Fruit fly (Drosophila melanogaster) whole organism, embryonic: ENCODE data around the gene CG4953.

ENCODE experiments used
- B-H2 ChIP-seq: fragments of 200-800 bp; sonication (Bioruptor generic); optimal IDR thresholded peaks from 2 replicates; lab custom pipeline; 2018; ENCODE audit warnings: missing biosample characterization, mild to moderate bottlenecking, missing genetic modification characterization
- CG1024 ChIP-seq: fragments of 200-800 bp; sonication (Bioruptor generic); IDR thresholded peaks from 2 replicates; pipeline ENCODE4 v1.3.6; 2022; ENCODE audit warnings: missing biosample characterization, missing genetic modification characterization
- CG10979 ChIP-seq: fragments of 200-800 bp; sonication (Bioruptor generic); optimal IDR thresholded peaks from 2 replicates; lab custom pipeline; 2018; ENCODE audit warnings: missing biosample characterization, mild to moderate bottlenecking, missing genetic modification characterization, moderate library complexity
- CG15514 ChIP-seq: fragments of 200-800 bp; sonication (Bioruptor generic); optimal IDR thresholded peaks from 3 replicates; lab custom pipeline; 2017; ENCODE audit warnings: missing biosample characterization, missing genetic modification characterization, mild to moderate bottlenecking, moderate library complexity, missing genetic modification reagents
- CG16813 ChIP-seq: fragments of 200-800 bp; sonication (Bioruptor generic); IDR thresholded peaks from 3 replicates; pipeline ENCODE4 v1.3.6; 2022; ENCODE audit warnings: missing biosample characterization, missing genetic modification characterization; ENCODE audit not compliant: partially characterized antibody
- CG17568 ChIP-seq: fragments of 200-800 bp; sonication (Bioruptor generic); optimal IDR thresholded peaks from 2 replicates; lab custom pipeline; 2018; ENCODE audit warnings: missing biosample characterization, mild to moderate bottlenecking, missing genetic modification characterization, moderate library complexity
- CG18011 ChIP-seq: fragments of 200-800 bp; sonication (Bioruptor generic); optimal IDR thresholded peaks from 2 replicates; lab custom pipeline; 2017; ENCODE audit warnings: missing biosample characterization, missing genetic modification characterization, mild to moderate bottlenecking, moderate library complexity, missing genotype
- CG2712 ChIP-seq: fragments of 200-800 bp; optimal IDR thresholded peaks from 3 replicates; lab custom pipeline; 2019; ENCODE audit warnings: missing biosample characterization, mild to moderate bottlenecking, missing genetic modification characterization, moderate library complexity
- CG31365 ChIP-seq: fragments of 200-800 bp; sonication (Bioruptor generic); optimal IDR thresholded peaks from 2 replicates; lab custom pipeline; 2018; ENCODE audit warnings: missing biosample characterization, mild to moderate bottlenecking, missing genetic modification characterization
- CG3163 ChIP-seq: fragments of 200-800 bp; sonication (Bioruptor generic); optimal IDR thresholded peaks from 3 replicates; lab custom pipeline; 2016; ENCODE audit warnings: missing biosample characterization, missing genetic modification characterization
- CG3281 ChIP-seq: fragments of 200-800 bp; sonication (Bioruptor generic); optimal IDR thresholded peaks from 3 replicates; lab custom pipeline; 2017; ENCODE audit warnings: missing biosample characterization, mild to moderate bottlenecking, missing genetic modification characterization
- CG33557 ChIP-seq: fragments of 200-800 bp; sonication (Bioruptor generic); optimal IDR thresholded peaks from 2 replicates; lab custom pipeline; 2019; ENCODE audit warnings: missing biosample characterization, mild to moderate bottlenecking, missing genetic modification characterization, moderate library complexity
- CG34224 ChIP-seq: fragments of 200-800 bp; sonication (Bioruptor generic); IDR thresholded peaks from 3 replicates; pipeline ENCODE4 v1.3.6; 2022; ENCODE audit warnings: missing biosample characterization, missing genetic modification characterization; ENCODE audit not compliant: partially characterized antibody
- CG34376 ChIP-seq: fragments of 200-800 bp; sonication (Bioruptor generic); optimal IDR thresholded peaks from 2 replicates; lab custom pipeline; 2018; ENCODE audit warnings: missing biosample characterization, mild to moderate bottlenecking, missing genetic modification characterization
- CG4820 ChIP-seq: fragments of 200-800 bp; sonication (Bioruptor generic); optimal IDR thresholded peaks from 3 replicates; lab custom pipeline; 2016; ENCODE audit warnings: missing biosample characterization, missing genetic modification characterization
- CG5180 ChIP-seq: fragments of 200-800 bp; sonication (Bioruptor generic); optimal IDR thresholded peaks from 3 replicates; lab custom pipeline; 2017; ENCODE audit warnings: missing biosample characterization, missing genetic modification characterization, mild to moderate bottlenecking, moderate library complexity, missing genetic modification reagents
- CG6765 ChIP-seq: fragments of 200-800 bp; sonication (Bioruptor generic); optimal IDR thresholded peaks from 3 replicates; lab custom pipeline; 2017; ENCODE audit warnings: missing biosample characterization, mild to moderate bottlenecking, missing genetic modification characterization
- CG8924 ChIP-seq: fragments of 200-800 bp; optimal IDR thresholded peaks from 3 replicates; lab custom pipeline; 2019; ENCODE audit warnings: missing biosample characterization, mild to moderate bottlenecking, missing genetic modification characterization, moderate library complexity
- D19B ChIP-seq: fragments of 200-800 bp; sonication (Bioruptor generic); optimal IDR thresholded peaks from 2 replicates; lab custom pipeline; 2017; ENCODE audit warnings: missing biosample characterization, mild to moderate bottlenecking, missing genetic modification characterization
- Dp ChIP-seq: fragments of 200-800 bp; sonication (Bioruptor generic); optimal IDR thresholded peaks from 2 replicates; lab custom pipeline; 2018; ENCODE audit warnings: missing biosample characterization, mild to moderate bottlenecking, missing genetic modification characterization, moderate library complexity
- E2f2 ChIP-seq: fragments of 200-800 bp; sonication (Bioruptor generic); IDR thresholded peaks from 2 replicates; pipeline ENCODE4 v1.3.6; 2022; ENCODE audit warnings: missing biosample characterization, missing genetic modification characterization
- HmgZ ChIP-seq: fragments of 200-800 bp; sonication (Bioruptor generic); optimal IDR thresholded peaks from 2 replicates; lab custom pipeline; 2018; ENCODE audit warnings: missing biosample characterization, mild to moderate bottlenecking, missing genetic modification characterization
- Hr39 ChIP-seq: fragments of >200 bp; optimal IDR thresholded peaks from 2 replicates; lab custom pipeline; 2017
- MBD-R2 ChIP-seq: fragments of 200-800 bp; sonication (Bioruptor generic); IDR thresholded peaks from 2 replicates; pipeline ENCODE4 v1.3.6; 2022; ENCODE audit warnings: missing biosample characterization, missing genetic modification characterization
- NC2β ChIP-seq: fragments of 200-800 bp; sonication (Bioruptor generic); optimal IDR thresholded peaks from 2 replicates; lab custom pipeline; 2016; ENCODE audit warnings: missing biosample characterization, missing genetic modification characterization
- Nf-YB ChIP-seq: fragments of 200-800 bp; sonication (Bioruptor generic); optimal IDR thresholded peaks from 3 replicates; lab custom pipeline; 2019; ENCODE audit warnings: missing biosample characterization, mild to moderate bottlenecking, missing genetic modification characterization, moderate library complexity
- Nf-YC ChIP-seq: fragments of 200-800 bp; optimal IDR thresholded peaks from 3 replicates; lab custom pipeline; 2019; ENCODE audit warnings: missing biosample characterization, mild to moderate bottlenecking, missing genetic modification characterization, moderate library complexity
- NfI ChIP-seq: fragments of 200-800 bp; sonication (Bioruptor generic); optimal IDR thresholded peaks from 3 replicates; lab custom pipeline; 2018; ENCODE audit warnings: missing biosample characterization, mild to moderate bottlenecking, missing genetic modification characterization, moderate library complexity
- Pdp1 ChIP-seq, 2 experiments: fragments of 200-800 bp; sonication (Bioruptor generic); optimal IDR thresholded peaks; 3 replicates each; lab custom pipeline; 2016; ENCODE audit warnings: missing biosample characterization in 2 of 2, missing genetic modification characterization in 2 of 2, mild to moderate bottlenecking in 1 of 2, moderate library complexity in 1 of 2
- Xbp1 ChIP-seq: fragments of 200-800 bp; sonication (Bioruptor generic); optimal IDR thresholded peaks from 3 replicates; lab custom pipeline; 2016; ENCODE audit warnings: missing biosample characterization, mild to moderate bottlenecking, missing genetic modification characterization
- ato ChIP-seq: fragments of 200-800 bp; sonication (Bioruptor generic); IDR thresholded peaks from 2 replicates; pipeline ENCODE4 v1.3.6; 2022; ENCODE audit warnings: missing biosample characterization, missing genetic modification characterization; ENCODE audit not compliant: partially characterized antibody
- bbx ChIP-seq: fragments of 200-800 bp; sonication (Bioruptor generic); IDR thresholded peaks from 2 replicates; pipeline ENCODE4 v1.3.6; 2022; ENCODE audit warnings: missing biosample characterization, missing genetic modification characterization; ENCODE audit not compliant: partially characterized antibody
- en ChIP-seq: fragments of 200-800 bp; sonication (Bioruptor generic); optimal IDR thresholded peaks from 2 replicates; lab custom pipeline; 2016; ENCODE audit warnings: missing biosample characterization, missing genetic modification characterization
- fd64A ChIP-seq: fragments of 200-800 bp; sonication (Bioruptor generic); optimal IDR thresholded peaks from 3 replicates; lab custom pipeline; 2018; ENCODE audit warnings: missing biosample characterization, mild to moderate bottlenecking, missing genetic modification characterization
- hb ChIP-seq: fragments of 200-800 bp; sonication (Bioruptor generic); IDR thresholded peaks from 3 replicates; pipeline ENCODE4 v1.3.6; 2022; ENCODE audit warnings: missing biosample characterization, missing genetic modification characterization; ENCODE audit not compliant: partially characterized antibody
- ind ChIP-seq: fragments of 200-800 bp; sonication (Bioruptor generic); optimal IDR thresholded peaks from 3 replicates; lab custom pipeline; 2016; ENCODE audit warnings: missing biosample characterization, missing genetic modification characterization
- nmo ChIP-seq: fragments of 200-800 bp; sonication (Bioruptor generic); optimal IDR thresholded peaks from 2 replicates; lab custom pipeline; 2018; ENCODE audit warnings: missing biosample characterization, mild to moderate bottlenecking, missing genetic modification characterization, moderate library complexity
- pb ChIP-seq: fragments of 200-800 bp; sonication (Bioruptor generic); optimal IDR thresholded peaks from 3 replicates; lab custom pipeline; 2016; ENCODE audit warnings: missing biosample characterization, missing genetic modification characterization
- pzg ChIP-seq: fragments of 200-800 bp; sonication (Bioruptor generic); optimal IDR thresholded peaks from 3 replicates; lab custom pipeline; 2018; ENCODE audit warnings: missing biosample characterization, mild to moderate bottlenecking, missing genetic modification characterization, moderate library complexity
- ro ChIP-seq: fragments of 200-800 bp; sonication (Bioruptor generic); IDR thresholded peaks from 2 replicates; pipeline ENCODE4 v1.3.6; 2022; ENCODE audit warnings: missing biosample characterization, missing genetic modification characterization
- sd ChIP-seq: fragments of 200-800 bp; sonication (Bioruptor generic); optimal IDR thresholded peaks from 3 replicates; lab custom pipeline; 2018; ENCODE audit warnings: missing biosample characterization, mild to moderate bottlenecking, missing genetic modification characterization, moderate library complexity
- stwl ChIP-seq: fragments of 200-800 bp; sonication (Bioruptor generic); optimal IDR thresholded peaks from 3 replicates; lab custom pipeline; 2018; ENCODE audit warnings: missing biosample characterization, mild to moderate bottlenecking, missing genetic modification characterization, moderate library complexity
- tap ChIP-seq: fragments of 200-800 bp; optimal IDR thresholded peaks from 3 replicates; lab custom pipeline; 2019; ENCODE audit warnings: missing biosample characterization, mild to moderate bottlenecking, missing genetic modification characterization, moderate library complexity
- tna ChIP-seq: fragments of 200-800 bp; sonication (Bioruptor generic); IDR thresholded peaks from 2 replicates; pipeline ENCODE4 v1.3.6; 2022; ENCODE audit warnings: missing biosample characterization, missing genetic modification characterization; ENCODE audit not compliant: partially characterized antibody
- trem ChIP-seq: fragments of 200-800 bp; optimal IDR thresholded peaks from 3 replicates; lab custom pipeline; 2019; ENCODE audit warnings: missing biosample characterization, mild to moderate bottlenecking, missing genetic modification characterization, moderate library complexity
- usp ChIP-seq: fragments of >200 bp; optimal IDR thresholded peaks from 2 replicates; lab custom pipeline; 2017; ENCODE audit warnings: missing biosample characterization, missing genetic modification characterization
- vvl ChIP-seq: fragments of 200-800 bp; sonication (Bioruptor generic); IDR thresholded peaks from 2 replicates; pipeline ENCODE4 v1.3.6; 2022; ENCODE audit warnings: missing biosample characterization, missing genetic modification characterization

The CG4953 gene

dm6 chr2L:10294798-10295669 is 28.5 kb downstream of the CG4953 start, which contains the start of gene Hand (continued):
- TF ChIP-seq Nf-YC (tag; lab: Kevin White, UChicago) (peak; percentile 96), vvl (GFP tag; lab: Robert Waterston, UW) (no peak), CG10979 (no peak), CG5180 (GFP tag; lab: Kevin White, UChicago) (peak; percentile 41), trem (tag; lab: Kevin White, UChicago) (no peak), Nf-YB (GFP tag; lab: Kevin White, UChicago) (peak; percentile 95), stwl (tag; lab: Kevin White, UChicago) (no peak), pb (no peak), usp (GFP tag; lab: Kevin White, UChicago) (no peak), CG34376 (no peak), CG1024 (GFP tag; lab: Robert Waterston, UW) (no peak), ind (GFP tag; lab: Kevin White, UChicago) (no peak), en (no peak)

dm6 chr2L:10298306-10298705 is 31.8 kb downstream of the CG4953 start:
- TF ChIP-seq ro (GFP tag; lab: Robert Waterston, UW) (no peak), B-H2 (GFP tag; lab: Kevin White, UChicago) (peak; percentile 30), Pdp1 (GFP tag; optimal IDR thresholded peaks at IDR 0.05; lab: Kevin White, UChicago) (peak in 1 of 2 experiments; percentile 78), CG17568 (GFP tag; lab: Kevin White, UChicago) (no peak), CG3281 (GFP tag; lab: Kevin White, UChicago) (no peak), CG16813 (GFP tag; lab: Robert Waterston, UW) (peak; percentile 91), CG3163 (GFP tag; lab: Kevin White, UChicago) (peak; percentile 3), Dp (GFP tag; lab: Kevin White, UChicago) (peak; percentile 31), tna (peak; percentile 60), ato (peak; percentile 71), pzg (GFP tag; lab: Kevin White, UChicago) (peak; percentile 34), CG15514 (peak; percentile 83), nmo (GFP tag; lab: Kevin White, UChicago) (peak; percentile 40), hb (GFP tag; lab: Robert Waterston, UW) (peak; percentile 88; the same call in 2 of the 3 replicates), CG18011 (GFP tag; lab: Kevin White, UChicago) (peak; percentile 97), CG4820 (GFP tag; lab: Kevin White, UChicago) (peak; percentile 5), CG6765 (GFP tag; lab: Kevin White, UChicago) (no peak), HmgZ (tag; lab: Kevin White, UChicago) (peak; percentile 67), sd (tag; lab: Kevin White, UChicago) (peak; percentile 95), CG31365 (tag; lab: Kevin White, UChicago) (peak; percentile 98), NC2β (GFP tag; lab: Kevin White, UChicago) (peak; percentile 23), CG33557 (peak; percentile 10), CG8924 (tag; lab: Kevin White, UChicago) (peak; percentile 0), Xbp1 (GFP tag; lab: Kevin White, UChicago) (peak; percentile 1), Hr39 (no peak), CG34224 (GFP tag; lab: Robert Waterston, UW) (peak; percentile 57; the same call in 1 of the 3 replicates), E2f2 (GFP tag; lab: Robert Waterston, UW) (0 out of 2 replicates have a peak, but pooled peaks have one; percentile 45), fd64A (no peak), D19B (GFP tag; lab: Kevin White, UChicago) (peak; percentile 74), NfI (GFP tag; lab: Kevin White, UChicago) (peak; percentile 22), MBD-R2 (GFP tag; lab: Robert Waterston, UW) (peak; percentile 85), tap (tag; lab: Kevin White, UChicago) (no peak), bbx (GFP tag; lab: Robert Waterston, UW) (peak; percentile 54), CG2712 (tag; lab: Kevin White, UChicago) (peak; percentile 26)
